Fruit fly (Drosophila melanogaster): ENCODE results near the gene CG12081.

The CG12081 gene

DNA sequence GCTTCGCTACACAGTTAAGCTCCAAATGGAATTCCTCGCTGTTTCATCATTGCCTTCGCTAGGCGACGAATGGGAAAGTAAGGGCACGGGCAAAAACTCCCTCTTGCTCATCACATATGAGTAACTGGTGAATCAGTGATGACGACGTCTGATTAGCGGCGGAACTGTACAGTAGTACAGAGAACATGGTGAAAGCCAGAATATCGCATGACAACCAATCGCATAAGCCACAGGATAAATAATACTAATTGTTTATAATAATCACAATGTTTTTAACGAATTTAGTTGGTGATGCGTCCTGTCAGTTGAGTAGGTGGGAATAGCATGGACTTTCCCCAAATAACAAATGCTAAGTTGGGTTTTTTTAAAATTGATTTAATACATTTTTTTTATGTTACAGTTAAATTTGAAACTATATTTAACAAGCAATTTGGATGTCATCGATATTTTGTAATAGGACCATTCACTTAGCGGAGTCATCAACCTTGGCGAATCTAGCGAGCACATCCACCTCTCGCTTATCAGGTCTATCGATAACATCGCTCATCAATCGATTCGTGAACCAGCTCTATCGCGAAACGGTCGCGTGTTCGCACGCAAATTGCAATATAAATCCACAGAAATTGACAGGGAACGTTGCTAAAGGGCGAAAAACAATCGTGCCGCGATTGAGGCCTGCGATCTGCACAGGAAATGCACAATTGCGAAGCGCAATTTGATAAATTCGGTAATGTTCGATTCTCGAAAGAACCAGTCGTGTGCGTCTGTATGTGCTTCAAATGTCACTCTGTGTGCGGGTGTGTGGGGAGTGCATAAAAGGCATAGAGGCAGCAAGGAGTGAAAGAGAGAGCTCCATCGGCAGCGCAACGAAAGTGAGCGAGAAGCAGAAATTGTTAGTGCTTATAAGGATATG lies 28.3 kb upstream of the CG12081 start, which contains the start of the genes CG12112 and Trf4-1 (continued):
- TF ChIP-seq Blimp-1 (GFP tag; optimal IDR thresholded peaks at IDR 0.05) = peak; percentile 15
- no peak for TF ChIP-seq vri (GFP tag; optimal IDR thresholded peaks at IDR 0.05)
- TF ChIP-seq fkh (GFP tag; optimal IDR thresholded peaks at IDR 0.05) = no peak
- TF ChIP-seq Eip75B (GFP tag; optimal IDR thresholded peaks at IDR 0.05) = peak; percentile 46
- peak; percentile 59 for TF ChIP-seq lz (GFP tag; optimal IDR thresholded peaks at IDR 0.05)
- no peak for TF ChIP-seq CG8632 (GFP tag; optimal IDR thresholded peaks at IDR 0.05)
- TF ChIP-seq Sox102F (GFP tag; optimal IDR thresholded peaks at IDR 0.05) = peak; percentile 6
- peak; percentile 32 for TF ChIP-seq achi (GFP tag; optimal IDR thresholded peaks at IDR 0.05)
- peak; percentile 27 for TF ChIP-seq topi (GFP tag; optimal IDR thresholded peaks at IDR 0.05)
- TF ChIP-seq CG16779 (tag; optimal IDR thresholded peaks at IDR 0.05) = no peak
- no peak for TF ChIP-seq net (GFP tag; optimal IDR thresholded peaks at IDR 0.05)
- TF ChIP-seq dac (GFP tag; optimal IDR thresholded peaks at IDR 0.05) = no peak
- TF ChIP-seq esn (GFP tag; optimal IDR thresholded peaks at IDR 0.05) = peak; percentile 55
- no peak for TF ChIP-seq Ets96B (tag; optimal IDR thresholded peaks at IDR 0.05)
- no peak for TF ChIP-seq CG1621 (tag; optimal IDR thresholded peaks at IDR 0.05)
- peak; percentile 2 for TF ChIP-seq CG3032 (tag; optimal IDR thresholded peaks at IDR 0.05)
- no peak for TF ChIP-seq CG34406 (GFP tag; optimal IDR thresholded peaks at IDR 0.05)
- TF ChIP-seq Hr38 (GFP tag; optimal IDR thresholded peaks at IDR 0.05) = no peak
- TF ChIP-seq CG6792 (GFP tag; optimal IDR thresholded peaks at IDR 0.05) = no peak
- no peak for TF ChIP-seq CG7368 (GFP tag; optimal IDR thresholded peaks at IDR 0.05)
- peak; percentile 57 for TF ChIP-seq CG6163 (GFP tag; IDR thresholded peaks at IDR 0.05)
- no peak for TF ChIP-seq CG8119 (GFP tag; IDR thresholded peaks at IDR 0.05)
- no peak for TF ChIP-seq salr (GFP tag; optimal IDR thresholded peaks at IDR 0.05)
- TF ChIP-seq Sox14 (GFP tag; optimal IDR thresholded peaks at IDR 0.05) = no peak
- peak; percentile 32 for TF ChIP-seq Hr39 (GFP tag; optimal IDR thresholded peaks at IDR 0.05)
- TF ChIP-seq Sox15 (GFP tag; optimal IDR thresholded peaks at IDR 0.05) = no peak
- peak; percentile 14 for TF ChIP-seq CG3919 (GFP tag; optimal IDR thresholded peaks at IDR 0.05)

DNA sequence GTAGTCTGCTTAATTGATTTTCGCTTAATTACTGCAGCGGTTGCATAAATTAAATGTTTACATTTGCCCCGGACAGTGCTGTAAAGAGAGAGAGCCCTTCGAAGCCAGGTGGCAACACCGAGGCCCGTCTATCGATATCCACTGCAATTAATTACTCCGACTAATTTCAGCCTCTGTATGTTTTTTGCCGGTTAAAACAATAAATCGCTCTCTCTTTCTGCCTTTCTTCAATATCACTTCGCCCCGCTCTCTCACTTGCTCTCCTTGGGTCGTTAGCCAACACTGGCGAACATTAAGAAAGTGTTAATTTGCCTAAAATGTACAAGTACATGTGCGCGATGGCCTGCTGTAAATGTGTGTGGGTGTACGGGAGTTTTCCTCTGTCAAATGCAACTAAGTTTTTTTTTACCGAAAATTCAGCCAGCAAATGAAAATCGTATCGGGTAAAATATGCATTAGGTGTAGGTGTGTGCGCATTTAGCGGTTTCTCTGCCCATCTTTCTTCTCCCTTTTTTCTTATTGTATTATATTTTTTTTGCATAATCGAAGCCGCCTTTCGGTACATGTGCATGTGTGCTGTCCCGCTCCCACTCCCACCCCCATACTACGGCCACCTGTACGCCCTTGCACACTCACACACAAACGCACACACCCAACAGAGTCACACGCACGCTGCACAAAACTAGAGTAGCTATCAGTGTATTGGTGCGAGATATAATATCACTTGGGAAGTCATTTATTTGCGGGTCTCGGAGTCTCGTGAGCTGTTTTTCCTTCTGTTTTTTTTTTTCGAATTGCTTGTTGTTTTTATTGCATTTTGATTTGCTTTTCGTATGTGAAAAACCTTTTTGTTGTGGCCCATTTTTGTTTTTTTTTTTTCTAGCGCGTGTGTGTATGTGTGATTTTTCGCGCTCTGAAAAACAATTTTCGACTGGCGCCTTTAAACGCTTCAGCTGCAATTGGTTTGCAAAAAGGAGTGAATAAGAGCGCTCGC lies 26.9 kb upstream of the CG12081 start:
- TF ChIP-seq Lpt (GFP tag; optimal IDR thresholded peaks at IDR 0.05) (no peak), svp (GFP tag) (peak; percentile 71), Eip75B (GFP tag; optimal IDR thresholded peaks at IDR 0.05) (peak; percentile 28), CG8319 (GFP tag; optimal IDR thresholded peaks at IDR 0.05) (no peak), CG6792 (GFP tag; optimal IDR thresholded peaks at IDR 0.05) (no peak), fkh (GFP tag; optimal IDR thresholded peaks at IDR 0.05) (peak; percentile 80), CG15336 (GFP tag; IDR thresholded peaks at IDR 0.05) (peak; percentile 67), CG6854 (GFP tag; optimal IDR thresholded peaks at IDR 0.05) (no peak), fd59A (GFP tag; optimal IDR thresholded peaks at IDR 0.05) (peak; percentile 5), CG7368 (GFP tag; optimal IDR thresholded peaks at IDR 0.05) (peak; percentile 46), vri (GFP tag; optimal IDR thresholded peaks at IDR 0.05) (peak; percentile 81), salr (GFP tag; optimal IDR thresholded peaks at IDR 0.05) (no peak), Blimp-1 (GFP tag; optimal IDR thresholded peaks at IDR 0.05) (peak; percentile 52), CG10631 (GFP tag; optimal IDR thresholded peaks at IDR 0.05) (peak; percentile 44), cyc (GFP tag; optimal IDR thresholded peaks at IDR 0.05) (peak; percentile 35), CG8632 (GFP tag; optimal IDR thresholded peaks at IDR 0.05) (peak; percentile 12), CG16779 (tag; optimal IDR thresholded peaks at IDR 0.05) (no peak), Smox (GFP tag; optimal IDR thresholded peaks at IDR 0.05) (no peak), pdm3 (GFP tag; optimal IDR thresholded peaks at IDR 0.05) (peak; percentile 41), ss (GFP tag; optimal IDR thresholded peaks at IDR 0.05) (peak; percentile 44 to 50), CG8119 (GFP tag; IDR thresholded peaks at IDR 0.05) (peak; percentile 65; the same call in 2 of the 3 replicates), achi (GFP tag; optimal IDR thresholded peaks at IDR 0.05) (peak; percentile 45), spab (GFP tag; optimal IDR thresholded peaks at IDR 0.05) (no peak), Ets96B (tag; optimal IDR thresholded peaks at IDR 0.05) (no peak), CG11762 (GFP tag; optimal IDR thresholded peaks at IDR 0.05; ENCODE audit: insufficient read depth) (no peak), CG1621 (tag; optimal IDR thresholded peaks at IDR 0.05) (peak; percentile 18), eg (GFP tag; IDR thresholded peaks at IDR 0.05) (peak; percentile 75), Sox15 (GFP tag; optimal IDR thresholded peaks at IDR 0.05) (no peak), CG6163 (GFP tag; IDR thresholded peaks at IDR 0.05) (no peak; the same call in 2 of the 3 replicates), topi (GFP tag; optimal IDR thresholded peaks at IDR 0.05) (peak; percentile 51), CG34406 (GFP tag; optimal IDR thresholded peaks at IDR 0.05) (peak; percentile 9), lz (GFP tag; optimal IDR thresholded peaks at IDR 0.05) (peak; percentile 53), CG10669 (GFP tag; optimal IDR thresholded peaks at IDR 0.05) (peak; percentile 20), net (GFP tag; optimal IDR thresholded peaks at IDR 0.05) (peak; percentile 36), CG3919 (GFP tag; optimal IDR thresholded peaks at IDR 0.05) (peak; percentile 65)

Data from whole organism, prepupa.